Fruit fly (Drosophila melanogaster) S2 (cell line): ENCODE results near the gene AlaRS.

Experiments used
- CG8478 ChIP-seq: fragments of >200 bp; optimal IDR thresholded peaks from 2 replicates; lab custom pipeline; 2018
- CTCF ChIP-seq, 2 experiments: fragments of >200 bp; optimal IDR thresholded peaks; 2 replicates each; lab custom pipeline; 2018

DNA sequence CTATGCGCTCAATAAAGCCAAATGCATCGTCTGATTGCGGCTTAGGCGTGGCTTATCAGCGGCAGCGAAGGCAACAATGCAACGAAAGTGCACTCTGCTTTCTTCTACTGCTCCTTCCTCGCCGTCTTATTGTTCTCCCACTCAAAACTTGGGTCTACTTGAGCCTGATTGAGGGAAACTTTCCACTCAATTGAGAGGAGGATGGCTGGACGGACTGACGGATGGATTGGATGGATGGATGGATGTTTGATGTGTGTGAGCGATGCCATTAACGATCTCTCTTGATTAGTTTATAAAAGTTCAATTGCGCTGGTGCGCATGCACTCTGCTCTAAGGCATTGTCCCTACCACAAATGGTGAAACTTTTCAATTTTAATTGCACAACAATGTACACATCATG is 41.5 kb upstream of the AlaRS start:
- TF ChIP-seq CG8478 (lab: Kevin White, UChicago) (no peak), CTCF (optimal IDR thresholded peaks at IDR 0.05; lab: Kevin White, UChicago) (no peak)
